Fruit fly (Drosophila melanogaster) whole organism, adult: ENCODE data around the gene CG34435.

Experiments
- CG11617 ChIP-seq: fragments of 200-800 bp; sonication (Bioruptor generic); optimal IDR thresholded peaks from 2 replicates; lab custom pipeline; 2017; ENCODE audit warnings: mild to moderate bottlenecking, missing biosample characterization, missing genetic modification reagents, missing genetic modification characterization
- CG12768 ChIP-seq: fragments of 200-800 bp; sonication (Bioruptor generic); optimal IDR thresholded peaks from 2 replicates; lab custom pipeline; 2017; ENCODE audit warnings: missing biosample characterization, missing genetic modification characterization, mild to moderate bottlenecking, moderate library complexity, missing genetic modification reagents
- CG14711 ChIP-seq: fragments of 200-800 bp; sonication (Bioruptor generic); optimal IDR thresholded peaks from 2 replicates; lab custom pipeline; 2018; ENCODE audit warnings: missing biosample characterization, mild to moderate bottlenecking, missing genetic modification characterization, moderate library complexity
- CG1620 ChIP-seq: fragments of 200-800 bp; sonication (Bioruptor generic); optimal IDR thresholded peaks from 2 replicates; lab custom pipeline; 2016; ENCODE audit warnings: missing biosample characterization, missing genetic modification characterization
- CG33017 ChIP-seq: fragments of 200-800 bp; sonication (Bioruptor generic); optimal IDR thresholded peaks from 2 replicates; lab custom pipeline; 2018; ENCODE audit warnings: missing biosample characterization, mild to moderate bottlenecking, missing genetic modification characterization, moderate library complexity
- CG5204 ChIP-seq: fragments of 200-800 bp; sonication (Bioruptor generic); optimal IDR thresholded peaks from 2 replicates; lab custom pipeline; 2016; ENCODE audit warnings: missing biosample characterization, missing genetic modification characterization
- CG7045 ChIP-seq: fragments of 200-800 bp; sonication (Bioruptor generic); optimal IDR thresholded peaks from 2 replicates; lab custom pipeline; 2017; ENCODE audit warnings: missing biosample characterization, mild to moderate bottlenecking, missing genetic modification characterization
- CG7101 ChIP-seq: fragments of 200-800 bp; sonication (Bioruptor generic); optimal IDR thresholded peaks from 2 replicates; lab custom pipeline; 2018; ENCODE audit warnings: missing biosample characterization, mild to moderate bottlenecking, missing genetic modification characterization, moderate library complexity
- Clk ChIP-seq: fragments of 200-800 bp; sonication (Bioruptor generic); optimal IDR thresholded peaks from 2 replicates; lab custom pipeline; 2017; ENCODE audit warnings: missing biosample characterization, missing genetic modification characterization
- Crg-1 ChIP-seq: fragments of 200-800 bp; sonication (Bioruptor generic); optimal IDR thresholded peaks from 2 replicates; lab custom pipeline; 2016; ENCODE audit warnings: missing biosample characterization, missing genetic modification characterization
- Hr96 ChIP-seq: fragments of 200-800 bp; sonication (Bioruptor generic); optimal IDR thresholded peaks from 2 replicates; lab custom pipeline; 2016; ENCODE audit warnings: missing biosample characterization, missing genetic modification characterization
- Mnt ChIP-seq: fragments of 200-800 bp; sonication (Bioruptor generic); optimal IDR thresholded peaks from 2 replicates; lab custom pipeline; 2016; ENCODE audit warnings: missing biosample characterization, mild to moderate bottlenecking, missing genetic modification characterization
- bab1 ChIP-seq: fragments of 200-800 bp; sonication (Bioruptor generic); optimal IDR thresholded peaks from 3 replicates; lab custom pipeline; 2019; ENCODE audit warnings: missing biosample characterization, mild to moderate bottlenecking, missing genetic modification characterization, moderate library complexity
- cic ChIP-seq: fragments of 200-800 bp; sonication (Bioruptor generic); optimal IDR thresholded peaks from 2 replicates; lab custom pipeline; 2017; ENCODE audit warnings: missing biosample characterization, mild to moderate bottlenecking, missing genetic modification characterization, moderate library complexity
- cnc ChIP-seq, 2 experiments: fragments of >200 bp; optimal IDR thresholded peaks; 2 replicates each; lab custom pipeline; 2017
- kay ChIP-seq: fragments of 200-800 bp; sonication (Bioruptor generic); peaks from one replicate; lab custom pipeline; 2016; ENCODE audit warnings: missing biosample characterization, missing genetic modification characterization, borderline replicate concordance
- ovo ChIP-seq: fragments of 200-800 bp; sonication (Bioruptor generic); optimal IDR thresholded peaks from 2 replicates; lab custom pipeline; 2016; ENCODE audit warnings: missing biosample characterization, missing genetic modification characterization
- pad ChIP-seq: fragments of 200-800 bp; sonication (Bioruptor generic); optimal IDR thresholded peaks from 3 replicates; lab custom pipeline; 2017; ENCODE audit warnings: missing biosample characterization, missing genetic modification characterization, mild to moderate bottlenecking, moderate library complexity, missing genetic modification reagents
- tj ChIP-seq: fragments of 200-800 bp; sonication (Bioruptor generic); optimal IDR thresholded peaks from 3 replicates; lab custom pipeline; 2017; ENCODE audit warnings: missing biosample characterization, mild to moderate bottlenecking, missing genetic modification characterization, moderate library complexity
- toe ChIP-seq: fragments of 200-800 bp; sonication (Bioruptor generic); optimal IDR thresholded peaks from 2 replicates; lab custom pipeline; 2016; ENCODE audit warnings: missing biosample characterization, missing genetic modification characterization

CG34435 gene

dm6 chrX:5618562-5618961 is 4.3 kb upstream of the CG34435 start, which contains the start of gene RhoGAP5A:
TSS of gene RhoGAP5A (minus strand) at chrX:5618806.
- TF ChIP-seq CG5204 (GFP tag; lab: Kevin White, UChicago) (no peak), CG14711 (tag; lab: Kevin White, UChicago) (no peak), CG11617 (GFP tag; lab: Kevin White, UChicago) (no peak)

dm6 chrX:5616270-5616669 is 2.0 kb upstream of the CG34435 start, which contains the start of gene CG34434:
TSS of gene CG34434 (minus strand) at chrX:5616370.
- no peak for TF ChIP-seq Hr96 (GFP tag; lab: Kevin White, UChicago)
- no peak for TF ChIP-seq tj
- no peak for TF ChIP-seq CG12768 (GFP tag; lab: Kevin White, UChicago)
- no peak for TF ChIP-seq CG1620
- TF ChIP-seq bab1 (GFP tag; lab: Kevin White, UChicago): no peak
- TF ChIP-seq CG7101 (tag; lab: Kevin White, UChicago): no peak
- no peak for TF ChIP-seq cnc (optimal IDR thresholded peaks at IDR 0.05; lab: Kevin White, UChicago)
- TF ChIP-seq CG14711 (tag; lab: Kevin White, UChicago): no peak
- TF ChIP-seq CG33017 (tag; lab: Kevin White, UChicago): no peak
- no peak for TF ChIP-seq CG5204 (GFP tag; lab: Kevin White, UChicago)
- no peak for TF ChIP-seq CG7045 (GFP tag; lab: Kevin White, UChicago)
- no peak for TF ChIP-seq ovo (GFP tag; lab: Kevin White, UChicago)
- no peak for TF ChIP-seq Mnt

- TF ChIP-seq Mnt: no peak
- TF ChIP-seq CG5204 (GFP tag; lab: Kevin White, UChicago): no peak
- TF ChIP-seq Crg-1 (GFP tag; lab: Kevin White, UChicago): no peak
- no peak for TF ChIP-seq cic (GFP tag; lab: Kevin White, UChicago)
- TF ChIP-seq ovo (GFP tag; lab: Kevin White, UChicago): no peak
- TF ChIP-seq toe: no peak
- TF ChIP-seq CG7045 (GFP tag; lab: Kevin White, UChicago): no peak
Observed at dm6 chrX:5612977-5613376, 1.3 kb downstream of the CG34435 start.

- no peak for TF ChIP-seq kay (GFP tag; lab: Kevin White, UChicago)
- TF ChIP-seq CG1620: no peak
- no peak for TF ChIP-seq Hr96 (GFP tag; lab: Kevin White, UChicago)
- no peak for TF ChIP-seq Clk
- no peak for TF ChIP-seq toe
- TF ChIP-seq CG12768 (GFP tag; lab: Kevin White, UChicago): no peak
- no peak for TF ChIP-seq Crg-1 (GFP tag; lab: Kevin White, UChicago)
Observed at dm6 chrX:5608472-5608871, 5.8 kb downstream of the CG34435 start.

dm6 chrX:5607647-5608046 is 6.6 kb downstream of the CG34435 start:
- TF ChIP-seq cnc (optimal IDR thresholded peaks at IDR 0.05; lab: Kevin White, UChicago) (no peak), pad (peak; percentile 8)

- no peak for TF ChIP-seq toe
- no peak for TF ChIP-seq bab1 (GFP tag; lab: Kevin White, UChicago)
- no peak for TF ChIP-seq CG5204 (GFP tag; lab: Kevin White, UChicago)
- no peak for TF ChIP-seq Crg-1 (GFP tag; lab: Kevin White, UChicago)
- no peak for TF ChIP-seq CG7101 (tag; lab: Kevin White, UChicago)
- TF ChIP-seq CG11617 (GFP tag; lab: Kevin White, UChicago): no peak
- no peak for TF ChIP-seq kay (GFP tag; lab: Kevin White, UChicago)
- no peak for TF ChIP-seq ovo (GFP tag; lab: Kevin White, UChicago)
- no peak for TF ChIP-seq CG14711 (tag; lab: Kevin White, UChicago)
- TF ChIP-seq pad: no peak
- TF ChIP-seq cnc (optimal IDR thresholded peaks at IDR 0.05; lab: Kevin White, UChicago): no peak
- TF ChIP-seq Mnt: no peak
- no peak for TF ChIP-seq Hr96 (GFP tag; lab: Kevin White, UChicago)
- no peak for TF ChIP-seq CG12768 (GFP tag; lab: Kevin White, UChicago)
- TF ChIP-seq CG33017 (tag; lab: Kevin White, UChicago): no peak
- TF ChIP-seq cic (GFP tag; lab: Kevin White, UChicago): no peak
Observed at dm6 chrX:5606324-5606723, 7.9 kb downstream of the CG34435 start.

dm6 chrX:5604181-5604580 is 10.1 kb downstream of the CG34435 start:
- TF ChIP-seq CG11617 (GFP tag; lab: Kevin White, UChicago) (no peak), CG5204 (GFP tag; lab: Kevin White, UChicago) (no peak), CG1620 (no peak)

dm6 chrX:5603009-5603408 is 11.3 kb downstream of the CG34435 start:
- TF ChIP-seq bab1 (GFP tag; lab: Kevin White, UChicago) (no peak), toe (no peak), Hr96 (GFP tag; lab: Kevin White, UChicago) (no peak), CG1620 (no peak), kay (GFP tag; lab: Kevin White, UChicago) (no peak), CG14711 (tag; lab: Kevin White, UChicago) (no peak), CG7101 (tag; lab: Kevin White, UChicago) (no peak), CG12768 (GFP tag; lab: Kevin White, UChicago) (no peak), pad (no peak), CG11617 (GFP tag; lab: Kevin White, UChicago) (no peak), CG7045 (GFP tag; lab: Kevin White, UChicago) (no peak), CG33017 (tag; lab: Kevin White, UChicago) (no peak), tj (no peak), Clk (no peak), ovo (GFP tag; lab: Kevin White, UChicago) (no peak), Crg-1 (GFP tag; lab: Kevin White, UChicago) (no peak), cic (GFP tag; lab: Kevin White, UChicago) (no peak), CG5204 (GFP tag; lab: Kevin White, UChicago) (no peak), cnc (optimal IDR thresholded peaks at IDR 0.05; lab: Kevin White, UChicago) (no peak)
